Fruit fly (Drosophila melanogaster): ENCODE measurements around the gene CG14042.
A peak's percentile ranks its signal among the peaks of the same experiment; 100 is the strongest.

CG14042 gene

dm6 chr2L:5086905-5087522, 49.5 kb downstream of the CG14042 start (continued):
- peak; percentile 65 for TF ChIP-seq Hand (GFP tag; optimal IDR thresholded peaks at IDR 0.05)
- TF ChIP-seq CG1647 (GFP tag; optimal IDR thresholded peaks at IDR 0.05), result peak; percentile 82
- no peak for TF ChIP-seq Elba2 (GFP tag; optimal IDR thresholded peaks at IDR 0.05)
- TF ChIP-seq Mes4 (GFP tag; optimal IDR thresholded peaks at IDR 0.05), result peak; percentile 74
- peak; percentile 71 for TF ChIP-seq Fer3 (tag; optimal IDR thresholded peaks at IDR 0.05)
- TF ChIP-seq Lim3 (GFP tag; IDR thresholded peaks at IDR 0.05), result no peak
- TF ChIP-seq cad (GFP tag; optimal IDR thresholded peaks at IDR 0.05), result no peak
- TF ChIP-seq scrt (GFP tag; optimal IDR thresholded peaks at IDR 0.05), result peak; percentile 68
- TF ChIP-seq Dip2 (GFP tag; IDR thresholded peaks at IDR 0.05), result no peak
- TF ChIP-seq CG8388 (GFP tag; optimal IDR thresholded peaks at IDR 0.05), result peak; percentile 77
- TF ChIP-seq kni (GFP tag; optimal IDR thresholded peaks at IDR 0.05), result no peak
- TF ChIP-seq CG12769 (tag; optimal IDR thresholded peaks at IDR 0.05), result peak; percentile 60
- TF ChIP-seq Taf1 (GFP tag; IDR thresholded peaks at IDR 0.05), result no peak
- peak; percentile 38 for TF ChIP-seq CG18764 (GFP tag; optimal IDR thresholded peaks at IDR 0.05)
- TF ChIP-seq pum (GFP tag; optimal IDR thresholded peaks at IDR 0.05), result peak; percentile 55
- TF ChIP-seq CG30020 (tag; optimal IDR thresholded peaks at IDR 0.05), result peak; percentile 15
- TF ChIP-seq CG10959 (GFP tag; IDR thresholded peaks at IDR 0.05), result peak; percentile 25; the same call in 1 of the 2 replicates
- TF ChIP-seq H15 (GFP tag; IDR thresholded peaks at IDR 0.05), result peak; percentile 56; the same call in 2 of the 3 replicates
- TF ChIP-seq Awh (GFP tag; IDR thresholded peaks at IDR 0.05), result peak; percentile 65; the same call in 1 of the 2 replicates
- TF ChIP-seq CG5180 (GFP tag; optimal IDR thresholded peaks at IDR 0.05), result peak; percentile 76
- TF ChIP-seq CG18262 (tag; optimal IDR thresholded peaks at IDR 0.05), result peak; percentile 85
- TF ChIP-seq Drgx (GFP tag; IDR thresholded peaks at IDR 0.05), result peak; percentile 67
- peak; percentile 40 for TF ChIP-seq maf-S (GFP tag; optimal IDR thresholded peaks at IDR 0.05)
- TF ChIP-seq otp (GFP tag; IDR thresholded peaks at IDR 0.05), result peak; percentile 70; the same call in 1 of the 3 replicates
- peak; percentile 69 for TF ChIP-seq row (GFP tag; IDR thresholded peaks at IDR 0.05)
- no peak for TF ChIP-seq jigr1 (GFP tag; IDR thresholded peaks at IDR 0.05)
- TF ChIP-seq fd102C (GFP tag; optimal IDR thresholded peaks at IDR 0.05), result peak; percentile 17
- peak; percentile 21 for TF ChIP-seq Atf3 (GFP tag; optimal IDR thresholded peaks at IDR 0.05)
- TF ChIP-seq CG1024 (GFP tag; IDR thresholded peaks at IDR 0.05), result no peak
- peak; percentile 86 for TF ChIP-seq CG11696 (GFP tag; IDR thresholded peaks at IDR 0.05)
- TF ChIP-seq CG16779 (GFP tag; IDR thresholded peaks at IDR 0.05), result no peak
- peak; percentile 60 for TF ChIP-seq eyg (GFP tag; optimal IDR thresholded peaks at IDR 0.05)
- TF ChIP-seq Six4 (GFP tag; optimal IDR thresholded peaks at IDR 0.05), result peak; percentile 66
- TF ChIP-seq jing (GFP tag; optimal IDR thresholded peaks at IDR 0.05), result peak; percentile 67
- peak; percentile 66 for TF ChIP-seq caup (GFP tag; optimal IDR thresholded peaks at IDR 0.05; ENCODE audit: severe bottlenecking)
- TF ChIP-seq CG11695 (GFP tag; IDR thresholded peaks at IDR 0.05), result peak; percentile 84
- TF ChIP-seq Gsc (GFP tag; IDR thresholded peaks at IDR 0.05), result no peak
- TF ChIP-seq CG17568 (GFP tag; optimal IDR thresholded peaks at IDR 0.05), result peak; percentile 47
- peak; percentile 72 for TF ChIP-seq CG8359 (GFP tag; optimal IDR thresholded peaks at IDR 0.05; ENCODE audit: borderline replicate concordance)
- peak; percentile 66 for TF ChIP-seq CrebB (tag; optimal IDR thresholded peaks at IDR 0.05)
- TF ChIP-seq HLHmδ (GFP tag; optimal IDR thresholded peaks at IDR 0.05), result no peak
- peak; percentile 36 for TF ChIP-seq CG3847 (GFP tag; IDR thresholded peaks at IDR 0.05)
- TF ChIP-seq run (tag; optimal IDR thresholded peaks at IDR 0.05), result peak; percentile 67
- TF ChIP-seq Hmx (GFP tag; optimal IDR thresholded peaks at IDR 0.05), result no peak
- peak; percentile 46; the same call in 1 of the 2 replicates for TF ChIP-seq ranshi (GFP tag; IDR thresholded peaks at IDR 0.05)
- no peak for TF ChIP-seq Lpt (GFP tag; optimal IDR thresholded peaks at IDR 0.05)
- TF ChIP-seq pita (GFP tag; optimal IDR thresholded peaks at IDR 0.05), result no peak
- TF ChIP-seq CG2199 (GFP tag; IDR thresholded peaks at IDR 0.05), result no peak
- TF ChIP-seq gsb (GFP tag; IDR thresholded peaks at IDR 0.05), result no peak
- TF ChIP-seq mam (GFP tag; optimal IDR thresholded peaks at IDR 0.05), result peak; percentile 59
- TF ChIP-seq pb (GFP tag; optimal IDR thresholded peaks at IDR 0.05), result peak; percentile 68
